Worm (Caenorhabditis elegans): ENCODE data around the gene srh-98.

srh-98 gene

ce11 chrV:16246579-16246978 is 11.0 kb upstream of the srh-98 start, which contains the start of gene srh-95:
srh-95 (plus strand) TSS chrV:16246879.
- TF ChIP-seq unc-62 (GFP tag; optimal IDR thresholded peaks at IDR 0.05) (no peak), unc-86 (tag; optimal IDR thresholded peaks at IDR 0.05) (no peak), lin-13 (GFP tag; optimal IDR thresholded peaks at IDR 0.05) (no peak), sup-37 (GFP tag; optimal IDR thresholded peaks at IDR 0.05) (no peak), aha-1 (tag; optimal IDR thresholded peaks at IDR 0.05) (no peak), fkh-8 (tag; optimal IDR thresholded peaks at IDR 0.05) (no peak), jun-1 (tag; optimal IDR thresholded peaks at IDR 0.05) (no peak), fkh-4 (tag; optimal IDR thresholded peaks at IDR 0.05; ENCODE audit: borderline replicate concordance) (no peak), ces-1 (GFP tag; optimal IDR thresholded peaks at IDR 0.05) (no peak), nhr-85 (tag) (no peak), grh-1 (GFP tag; IDR thresholded peaks at IDR 0.05) (no peak), nhr-28 (tag; optimal IDR thresholded peaks at IDR 0.05) (no peak), mep-1 (tag; optimal IDR thresholded peaks at IDR 0.05) (no peak)

ce11 chrV:16244078-16244477 is 8.5 kb upstream of the srh-98 start, which contains the start of gene srh-104:
srh-104 (minus strand) TSS chrV:16244178.
- TF ChIP-seq tlp-1 (tag; optimal IDR thresholded peaks at IDR 0.05): no peak
- no peak for TF ChIP-seq ztf-11 (tag; optimal IDR thresholded peaks at IDR 0.05)
- TF ChIP-seq aly-2 (tag; optimal IDR thresholded peaks at IDR 0.05): no peak
- TF ChIP-seq nhr-76 (tag; optimal IDR thresholded peaks at IDR 0.05): no peak
- no peak for TF ChIP-seq efl-1 (optimal IDR thresholded peaks at IDR 0.05)
- no peak for TF ChIP-seq efl-1 (GFP tag; optimal IDR thresholded peaks at IDR 0.05 in 1 of 2)
- TF ChIP-seq nhr-77 (tag; optimal IDR thresholded peaks at IDR 0.05): no peak
- TF ChIP-seq isw-1 (GFP tag; IDR thresholded peaks at IDR 0.05): no peak
- TF ChIP-seq hpl-2 (GFP tag; optimal IDR thresholded peaks at IDR 0.05): no peak
- TF ChIP-seq ceh-90 (tag; optimal IDR thresholded peaks at IDR 0.05): no peak
- no peak for TF ChIP-seq fos-1 (tag; optimal IDR thresholded peaks at IDR 0.05)
- TF ChIP-seq vab-15 (tag; optimal IDR thresholded peaks at IDR 0.05): no peak

ce11 chrV:16237223-16237622 is 1.7 kb upstream of the srh-98 start, which contains the start of gene F21H7.5:
F21H7.5 (plus strand) TSS chrV:16237523.
- no peak for TF ChIP-seq fos-1 (tag; optimal IDR thresholded peaks at IDR 0.05)
- TF ChIP-seq efl-3 (GFP tag; optimal IDR thresholded peaks at IDR 0.05): no peak
- no peak for TF ChIP-seq isw-1 (GFP tag; IDR thresholded peaks at IDR 0.05)
- no peak for TF ChIP-seq nhr-20 (tag; optimal IDR thresholded peaks at IDR 0.05)
- no peak for TF ChIP-seq dsc-1 (tag; optimal IDR thresholded peaks at IDR 0.05)
- no peak for TF ChIP-seq tbx-2 (tag; optimal IDR thresholded peaks at IDR 0.05)
- TF ChIP-seq nhr-28 (tag; optimal IDR thresholded peaks at IDR 0.05): no peak
- TF ChIP-seq grh-1 (GFP tag; IDR thresholded peaks at IDR 0.05): no peak
- no peak for TF ChIP-seq aha-1 (tag; optimal IDR thresholded peaks at IDR 0.05)
- TF ChIP-seq pag-3 (tag; optimal IDR thresholded peaks at IDR 0.05; ENCODE audit: borderline replicate concordance, insufficient read depth): no peak

ce11 chrV:16235135-16235534 is 412 bp downstream of the srh-98 start, which contains the start of gene F21H7.3:
F21H7.3 (minus strand) TSS chrV:16235235.
- TF ChIP-seq tbx-2 (tag; optimal IDR thresholded peaks at IDR 0.05): no peak
- no peak for TF ChIP-seq nhr-47 (tag; optimal IDR thresholded peaks at IDR 0.05)
- no peak for TF ChIP-seq lin-35 (GFP tag; optimal IDR thresholded peaks at IDR 0.05)
- no peak for TF ChIP-seq ets-5 (GFP tag; IDR thresholded peaks at IDR 0.05)
- TF ChIP-seq dsc-1 (tag; optimal IDR thresholded peaks at IDR 0.05): no peak
- no peak for TF ChIP-seq fkh-8 (tag; optimal IDR thresholded peaks at IDR 0.05)
- no peak for TF ChIP-seq zag-1 (tag; optimal IDR thresholded peaks at IDR 0.05)
- TF ChIP-seq lin-13 (GFP tag; optimal IDR thresholded peaks at IDR 0.05): no peak
- TF ChIP-seq xbp-1 (tag; optimal IDR thresholded peaks at IDR 0.05): no peak
- TF ChIP-seq lin-39 (tag; optimal IDR thresholded peaks at IDR 0.05): no peak
- TF ChIP-seq efl-3 (GFP tag; optimal IDR thresholded peaks at IDR 0.05): no peak

ce11 chrV:16233624-16234023 is 1.9 kb downstream of the srh-98 start, which contains the start of gene clec-233:
clec-233 (plus strand) TSS chrV:16233924.
- TF ChIP-seq nhr-85 (tag) (no peak), pax-3 (tag; optimal IDR thresholded peaks at IDR 0.05) (no peak), mab-9 (GFP tag; IDR thresholded peaks at IDR 0.05) (no peak), blmp-1 (tag; optimal IDR thresholded peaks at IDR 0.05) (no peak), F16B12.6 (tag; optimal IDR thresholded peaks at IDR 0.05) (no peak), C04F5.9 (tag; optimal IDR thresholded peaks at IDR 0.05) (no peak), nhr-19 (GFP tag; conservative IDR thresholded peaks at IDR 0.05) (no peak), xbp-1 (tag; optimal IDR thresholded peaks at IDR 0.05) (no peak), nhr-71 (tag; optimal IDR thresholded peaks at IDR 0.05) (no peak), elt-3 (tag; optimal IDR thresholded peaks at IDR 0.05) (no peak), rnt-1 (tag; optimal IDR thresholded peaks at IDR 0.05) (no peak), sox-4 (tag; optimal IDR thresholded peaks at IDR 0.05) (no peak), grh-1 (GFP tag; IDR thresholded peaks at IDR 0.05) (no peak), C16A3.4 (tag; optimal IDR thresholded peaks at IDR 0.05) (no peak), jun-1 (tag; optimal IDR thresholded peaks at IDR 0.05) (no peak)

All from whole organism, L1 larva.